Worm (Caenorhabditis elegans): ENCODE results near the gene srxa-11.

- TF ChIP-seq W03F9.2 (tag; optimal IDR thresholded peaks at IDR 0.05), result no peak
- no peak for TF ChIP-seq him-1 (tag; optimal IDR thresholded peaks at IDR 0.05)
These were observed 2.4 kb downstream of the srxa-11 start, which contains the start of gene srxa-12 for ce11 chrV:13926398-13926797.

All from whole organism, L4/young adult.